Fruit fly (Drosophila melanogaster) whole organism, prepupa: ENCODE results near the gene CG10638.

Experiments used
- Blimp-1 ChIP-seq: fragments of 200-800 bp; sonication (Bioruptor generic); optimal IDR thresholded peaks from 3 replicates; lab custom pipeline; 2017; ENCODE audit warnings: missing biosample characterization, missing genetic modification characterization, mild to moderate bottlenecking, moderate library complexity, missing genetic modification reagents
- CG10631 ChIP-seq: fragments of 200-800 bp; sonication (Bioruptor generic); optimal IDR thresholded peaks from 2 replicates; lab custom pipeline; 2016; ENCODE audit warnings: missing biosample characterization, missing genetic modification characterization
- CG10669 ChIP-seq: fragments of 200-800 bp; sonication (Bioruptor generic); optimal IDR thresholded peaks from 3 replicates; lab custom pipeline; 2018; ENCODE audit warnings: missing biosample characterization, mild to moderate bottlenecking, missing genetic modification characterization, moderate library complexity
- CG11762 ChIP-seq: fragments of 200-800 bp; sonication (Bioruptor generic); optimal IDR thresholded peaks from 3 replicates; lab custom pipeline; 2016; ENCODE audit warnings: missing biosample characterization, missing genetic modification characterization; ENCODE audit not compliant: insufficient read depth
- CG11902 ChIP-seq: fragments of 200-800 bp; sonication (Bioruptor generic); optimal IDR thresholded peaks from 3 replicates; lab custom pipeline; 2016; ENCODE audit warnings: missing biosample characterization, missing genetic modification characterization
- CG15336 ChIP-seq: fragments of 200-800 bp; sonication (Bioruptor generic); IDR thresholded peaks from 2 replicates; pipeline ENCODE4 v1.3.6; 2022; ENCODE audit warnings: missing biosample characterization, missing genetic modification characterization
- CG1621 ChIP-seq: fragments of 200-800 bp; sonication (Bioruptor generic); optimal IDR thresholded peaks from 3 replicates; lab custom pipeline; 2018; ENCODE audit warnings: missing biosample characterization, mild to moderate bottlenecking, missing genetic modification characterization
- CG16779 ChIP-seq: fragments of 200-800 bp; sonication (Bioruptor generic); optimal IDR thresholded peaks from 3 replicates; lab custom pipeline; 2017; ENCODE audit warnings: missing biosample characterization, mild to moderate bottlenecking, missing genetic modification characterization
- CG32006 ChIP-seq: fragments of 200-800 bp; sonication (Bioruptor generic); optimal IDR thresholded peaks from 3 replicates; lab custom pipeline; 2017; ENCODE audit warnings: missing biosample characterization, mild to moderate bottlenecking, missing genetic modification characterization
- CG34406 ChIP-seq: fragments of 200-800 bp; sonication (Bioruptor generic); optimal IDR thresholded peaks from 3 replicates; lab custom pipeline; 2016; ENCODE audit warnings: missing biosample characterization, missing genetic modification characterization
- CG3919 ChIP-seq: fragments of 200-800 bp; sonication (Bioruptor generic); optimal IDR thresholded peaks from 3 replicates; lab custom pipeline; 2016; ENCODE audit warnings: missing biosample characterization, missing genetic modification characterization
- CG6792 ChIP-seq: fragments of 200-800 bp; sonication (Bioruptor generic); optimal IDR thresholded peaks from 3 replicates; lab custom pipeline; 2016; ENCODE audit warnings: missing biosample characterization, missing genetic modification characterization
- CG6808 ChIP-seq: fragments of 200-800 bp; sonication (Bioruptor generic); optimal IDR thresholded peaks from 3 replicates; lab custom pipeline; 2017; ENCODE audit warnings: missing biosample characterization, missing genetic modification characterization, mild to moderate bottlenecking, moderate library complexity, missing genetic modification reagents
- CG7368 ChIP-seq: fragments of 200-800 bp; sonication (Bioruptor generic); optimal IDR thresholded peaks from 3 replicates; lab custom pipeline; 2016; ENCODE audit warnings: missing biosample characterization, missing genetic modification characterization
- CG8632 ChIP-seq: fragments of 200-800 bp; sonication (Bioruptor generic); optimal IDR thresholded peaks from 3 replicates; lab custom pipeline; 2016; ENCODE audit warnings: missing biosample characterization, missing genetic modification characterization
- CG9139 ChIP-seq: fragments of 200-800 bp; sonication (Bioruptor generic); optimal IDR thresholded peaks from 3 replicates; lab custom pipeline; 2017; ENCODE audit warnings: missing biosample characterization, mild to moderate bottlenecking, missing genetic modification characterization
- Eip78C ChIP-seq: fragments of 200-800 bp; sonication (Bioruptor generic); peaks from one replicate; lab custom pipeline; 2016; ENCODE audit warnings: missing biosample characterization, missing genetic modification characterization
- Eip93F ChIP-seq: fragments of 200-800 bp; sonication (Bioruptor generic); optimal IDR thresholded peaks from 2 replicates; lab custom pipeline; 2016; ENCODE audit warnings: missing biosample characterization, mild to moderate bottlenecking, missing genetic modification characterization
- Ets21C ChIP-seq: fragments of 200-800 bp; sonication (Bioruptor generic); optimal IDR thresholded peaks from 3 replicates; lab custom pipeline; 2016; ENCODE audit warnings: missing biosample characterization, missing genetic modification characterization
- Ets96B ChIP-seq: fragments of 200-800 bp; optimal IDR thresholded peaks from 2 replicates; lab custom pipeline; 2019; ENCODE audit warnings: missing biosample characterization, mild to moderate bottlenecking, missing genetic modification characterization, moderate library complexity
- Hr38 ChIP-seq: sonication (Bioruptor generic); optimal IDR thresholded peaks from 2 replicates; lab custom pipeline; 2016; ENCODE audit warnings: missing biosample characterization, missing genetic modification characterization
- Hr39 ChIP-seq: fragments of 200-800 bp; sonication (Bioruptor generic); optimal IDR thresholded peaks from 2 replicates; lab custom pipeline; 2016; ENCODE audit warnings: missing biosample characterization, missing genetic modification characterization
- Hr4 ChIP-seq: fragments of 200-800 bp; sonication (Bioruptor generic); optimal IDR thresholded peaks from 3 replicates; lab custom pipeline; 2016; ENCODE audit warnings: missing biosample characterization, missing genetic modification characterization
- Met ChIP-seq: fragments of 200-800 bp; sonication (Bioruptor generic); optimal IDR thresholded peaks from 3 replicates; lab custom pipeline; 2016; ENCODE audit warnings: missing biosample characterization, missing genetic modification characterization
- OdsH ChIP-seq: fragments of 200-800 bp; sonication (Bioruptor generic); optimal IDR thresholded peaks from 3 replicates; lab custom pipeline; 2016; ENCODE audit warnings: missing biosample characterization, missing genetic modification characterization
- Sox102F ChIP-seq: fragments of 200-800 bp; sonication (Bioruptor generic); optimal IDR thresholded peaks from 2 replicates; lab custom pipeline; 2016; ENCODE audit warnings: missing biosample characterization, mild to moderate bottlenecking, missing genetic modification characterization
- Sox14 ChIP-seq: fragments of 200-800 bp; sonication (Bioruptor generic); optimal IDR thresholded peaks from 3 replicates; lab custom pipeline; 2016; ENCODE audit warnings: missing biosample characterization, missing genetic modification characterization
- Sox15 ChIP-seq: fragments of 200-800 bp; sonication (Bioruptor generic); optimal IDR thresholded peaks from 3 replicates; lab custom pipeline; 2016; ENCODE audit warnings: missing biosample characterization, missing genetic modification characterization
- achi ChIP-seq: fragments of 200-800 bp; sonication (Bioruptor generic); optimal IDR thresholded peaks from 3 replicates; lab custom pipeline; 2016; ENCODE audit warnings: missing biosample characterization, missing genetic modification characterization
- dac ChIP-seq: fragments of 200-800 bp; sonication (Bioruptor generic); optimal IDR thresholded peaks from 2 replicates; lab custom pipeline; 2017; ENCODE audit warnings: missing biosample characterization, mild to moderate bottlenecking, missing genetic modification characterization
- dsx ChIP-seq: fragments of 200-800 bp; optimal IDR thresholded peaks from 3 replicates; lab custom pipeline; 2019; ENCODE audit warnings: missing biosample characterization, mild to moderate bottlenecking, missing genetic modification characterization, moderate library complexity; ENCODE audit not compliant: poor library complexity, severe bottlenecking
- eg ChIP-seq: fragments of 200-800 bp; sonication (Bioruptor generic); IDR thresholded peaks from 3 replicates; pipeline ENCODE4 v1.3.6; 2022; ENCODE audit warnings: missing biosample characterization, missing genetic modification characterization
- fkh ChIP-seq: fragments of 200-800 bp; sonication (Bioruptor generic); optimal IDR thresholded peaks from 3 replicates; lab custom pipeline; 2017; ENCODE audit warnings: missing biosample characterization, mild to moderate bottlenecking, missing genetic modification characterization, moderate library complexity
- lz ChIP-seq: fragments of 200-800 bp; sonication (Bioruptor generic); optimal IDR thresholded peaks from 3 replicates; lab custom pipeline; 2016; ENCODE audit warnings: missing biosample characterization, missing genetic modification characterization
- net ChIP-seq: fragments of 200-800 bp; sonication (Bioruptor generic); optimal IDR thresholded peaks from 3 replicates; lab custom pipeline; 2016; ENCODE audit warnings: missing biosample characterization, missing genetic modification characterization
- pdm3 ChIP-seq: fragments of 200-800 bp; sonication (Bioruptor generic); optimal IDR thresholded peaks from 3 replicates; lab custom pipeline; 2016; ENCODE audit warnings: missing biosample characterization, missing genetic modification characterization
- spab ChIP-seq: fragments of 200-800 bp; sonication (Bioruptor generic); optimal IDR thresholded peaks from 2 replicates; lab custom pipeline; 2017; ENCODE audit warnings: missing biosample characterization, mild to moderate bottlenecking, missing genetic modification characterization, missing genetic modification reagents
- ss ChIP-seq, 2 experiments: fragments of 200-800 bp; sonication (Bioruptor generic); optimal IDR thresholded peaks; 2 replicates in 1 of 2; 3 replicates in 1 of 2; lab custom pipeline; 2017 to 2018; ENCODE audit warnings: mild to moderate bottlenecking in 2 of 2, missing biosample characterization in 2 of 2, missing genetic modification characterization in 2 of 2, moderate library complexity in 1 of 2
- svp ChIP-seq: fragments of 200-800 bp; sonication (Bioruptor generic); peaks from one replicate; lab custom pipeline; 2016; ENCODE audit warnings: missing biosample characterization, missing genetic modification characterization
- topi ChIP-seq: fragments of 200-800 bp; sonication (Bioruptor generic); optimal IDR thresholded peaks from 3 replicates; lab custom pipeline; 2016; ENCODE audit warnings: missing biosample characterization, missing genetic modification characterization
- vri ChIP-seq: fragments of 200-800 bp; sonication (Bioruptor generic); optimal IDR thresholded peaks from 3 replicates; lab custom pipeline; 2016; ENCODE audit warnings: missing biosample characterization, mild to moderate bottlenecking, missing genetic modification characterization

CG10638 gene

DNA sequence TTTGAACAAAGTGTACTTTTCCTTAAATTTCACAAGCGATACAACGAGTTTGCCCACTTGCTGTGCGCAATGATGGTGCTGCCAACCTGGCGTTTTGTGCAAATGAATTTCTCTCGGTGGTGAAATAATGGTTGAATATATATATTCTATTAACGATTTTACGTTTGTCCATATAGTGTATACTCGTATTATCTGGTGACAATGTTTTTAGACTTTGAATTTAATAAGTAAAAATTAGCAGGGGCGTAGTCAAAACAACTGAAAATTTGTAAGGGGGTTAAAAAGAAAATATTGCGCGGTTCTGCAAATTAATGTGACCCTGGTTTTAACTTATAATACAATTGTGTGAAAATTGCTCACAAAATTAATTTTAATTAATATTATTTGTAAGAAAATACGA is 22.8 kb upstream of the CG10638 start, which contains the start of the genes ver and Gcn5 (continued):
- TF ChIP-seq topi (GFP tag; lab: Kevin White, UChicago) (peak; percentile 98), Sox15 (peak; percentile 95), CG3919 (peak; percentile 97), Ets96B (tag; lab: Kevin White, UChicago) (peak; percentile 91), CG11762 (GFP tag; lab: Kevin White, UChicago) (peak; percentile 92), fkh (GFP tag; lab: Kevin White, UChicago) (peak; percentile 71), Ets21C (peak; percentile 94), Hr38 (GFP tag; lab: Kevin White, UChicago) (peak; percentile 12), dac (peak; percentile 88), Eip78C (GFP tag; lab: Kevin White, UChicago) (peak; percentile 99), CG8632 (GFP tag; lab: Kevin White, UChicago) (peak; percentile 97), CG11902 (GFP tag; lab: Kevin White, UChicago) (peak; percentile 92), net (GFP tag; lab: Kevin White, UChicago) (peak; percentile 97), eg (GFP tag; lab: Robert Waterston, UW) (peak; percentile 98), Blimp-1 (GFP tag; lab: Kevin White, UChicago) (peak; percentile 90), CG34406 (GFP tag; lab: Kevin White, UChicago) (peak; percentile 97), OdsH (GFP tag; lab: Kevin White, UChicago) (peak; percentile 98), CG10669 (GFP tag; lab: Kevin White, UChicago) (peak; percentile 94), Sox102F (GFP tag; lab: Kevin White, UChicago) (peak; percentile 98), CG16779 (peak; percentile 90), Eip93F (GFP tag; lab: Kevin White, UChicago) (peak; percentile 90)

DNA sequence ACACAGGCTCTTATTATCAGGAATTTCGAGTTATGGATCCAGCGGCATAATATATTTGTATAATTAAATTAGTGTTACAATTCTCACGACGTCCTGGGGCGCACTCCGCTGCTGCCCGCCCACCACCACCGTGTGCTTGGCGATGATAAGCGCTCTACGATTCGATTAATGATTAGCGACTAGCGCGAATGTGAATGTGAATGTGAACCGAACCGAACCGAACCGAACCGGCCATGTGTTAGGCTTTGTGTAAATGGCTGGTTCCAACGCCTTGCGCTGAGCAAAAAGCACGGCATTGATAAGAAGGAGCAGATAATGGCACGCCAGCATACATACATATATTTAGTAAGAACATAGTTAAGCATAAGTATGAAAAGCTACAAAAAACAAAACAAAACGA is 18.2 kb upstream of the CG10638 start:
- TF ChIP-seq vri (GFP tag; lab: Kevin White, UChicago), result peak; percentile 12
- TF ChIP-seq topi (GFP tag; lab: Kevin White, UChicago), result no peak
- no peak for TF ChIP-seq Met
- no peak for TF ChIP-seq lz
- no peak for TF ChIP-seq ss (GFP tag; optimal IDR thresholded peaks at IDR 0.05; lab: Kevin White, UChicago)
- no peak for TF ChIP-seq spab (GFP tag; lab: Kevin White, UChicago)
- no peak for TF ChIP-seq net (GFP tag; lab: Kevin White, UChicago)
- TF ChIP-seq svp, result peak; percentile 85
- TF ChIP-seq eg (GFP tag; lab: Robert Waterston, UW), result no peak
- no peak for TF ChIP-seq Sox14 (GFP tag; lab: Kevin White, UChicago)
- no peak for TF ChIP-seq Hr4

DNA sequence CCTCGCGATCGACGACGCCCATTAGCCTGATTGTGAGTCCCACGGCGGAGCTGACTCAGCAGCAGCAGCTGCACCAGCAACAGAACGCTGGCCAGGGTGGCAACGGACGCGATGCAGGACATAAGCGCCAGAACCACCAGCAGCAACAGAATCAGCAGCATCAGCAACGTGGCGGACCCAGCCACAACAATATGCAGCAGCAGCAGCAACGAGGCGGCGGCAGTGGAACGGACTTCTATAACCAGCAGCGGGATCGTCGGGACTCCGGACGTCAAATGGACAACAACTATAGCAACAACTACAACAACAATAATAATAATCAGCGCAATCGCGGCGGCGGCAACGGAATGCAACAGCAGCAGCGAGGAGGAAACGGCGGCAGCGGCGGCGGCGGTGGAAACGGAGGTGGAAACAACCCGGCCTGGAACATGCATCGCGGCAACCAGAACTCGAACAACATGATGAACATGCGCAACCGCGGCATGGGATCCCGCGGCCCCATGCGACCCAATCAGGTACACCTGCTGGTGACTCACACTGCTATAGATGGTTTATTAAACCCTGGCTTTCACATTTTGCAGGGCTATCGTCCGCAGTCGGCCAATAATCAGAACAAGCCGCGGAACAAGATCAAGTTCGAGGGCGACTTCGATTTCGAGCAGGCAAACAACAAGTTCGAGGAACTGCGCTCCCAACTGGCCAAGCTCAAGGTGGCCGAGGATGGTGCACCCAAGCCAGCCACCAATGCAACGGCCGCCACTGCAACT is 16.5 kb upstream of the CG10638 start:
- TF ChIP-seq svp (peak; percentile 58), Eip78C (GFP tag; lab: Kevin White, UChicago) (no peak)

DNA sequence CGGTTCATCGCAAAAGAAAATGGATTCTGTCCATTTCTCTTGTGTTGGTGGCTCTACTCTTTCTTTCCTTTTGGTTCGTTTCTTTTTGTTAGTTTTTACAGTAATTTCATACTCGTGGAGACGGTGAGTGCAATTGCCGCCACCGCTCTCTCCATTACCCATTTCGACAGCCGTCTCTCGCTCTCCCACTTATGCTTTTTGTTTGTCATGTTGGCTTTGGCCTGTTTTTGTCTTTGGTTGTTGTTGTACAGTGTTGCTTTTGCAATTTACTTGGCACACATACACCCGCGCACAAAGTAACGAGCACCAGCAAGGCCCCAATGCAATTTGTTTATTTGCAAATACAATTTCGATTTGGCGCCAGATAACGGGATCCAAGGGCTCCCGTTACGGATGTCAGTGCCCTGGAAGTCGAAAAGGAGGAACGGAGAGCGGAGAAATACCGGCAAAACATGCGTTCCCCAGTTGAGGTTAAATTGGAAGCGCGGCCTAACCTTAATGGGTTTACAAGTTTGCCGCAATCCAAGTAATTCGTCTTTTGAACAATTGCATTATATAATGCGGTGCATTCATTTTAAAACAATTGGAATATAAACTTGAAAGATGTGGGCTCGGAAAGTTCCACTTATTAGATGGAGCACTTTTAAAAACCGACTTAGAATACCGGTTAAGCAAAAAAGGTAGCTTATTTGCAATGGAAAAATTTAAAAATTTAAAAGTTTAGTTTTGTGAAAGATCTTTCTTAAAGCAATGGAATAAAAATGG is 14.8 kb upstream of the CG10638 start:
- TF ChIP-seq achi (GFP tag; lab: Kevin White, UChicago), result no peak
- peak; percentile 56 for TF ChIP-seq CG32006 (GFP tag; lab: Kevin White, UChicago)
- TF ChIP-seq CG10631, result no peak
- peak; percentile 16 for TF ChIP-seq Sox14 (GFP tag; lab: Kevin White, UChicago)
- TF ChIP-seq CG15336 (GFP tag; lab: Robert Waterston, UW), result peak; percentile 87
- TF ChIP-seq OdsH (GFP tag; lab: Kevin White, UChicago), result no peak
- peak; percentile 89 to 90 for TF ChIP-seq ss (GFP tag; optimal IDR thresholded peaks at IDR 0.05; lab: Kevin White, UChicago)
- TF ChIP-seq Hr39 (GFP tag; lab: Kevin White, UChicago), result no peak
- peak; percentile 1 for TF ChIP-seq CG6792 (GFP tag; lab: Kevin White, UChicago)
- peak; percentile 12 for TF ChIP-seq pdm3 (GFP tag; lab: Kevin White, UChicago)
- peak; percentile 85 for TF ChIP-seq CG6808 (GFP tag; lab: Kevin White, UChicago)
- TF ChIP-seq CG9139, result peak; percentile 84
- peak; percentile 26 for TF ChIP-seq Eip78C (GFP tag; lab: Kevin White, UChicago)
- TF ChIP-seq CG8632 (GFP tag; lab: Kevin White, UChicago), result no peak
- no peak for TF ChIP-seq CG7368
- peak; percentile 64 for TF ChIP-seq CG1621 (tag; lab: Kevin White, UChicago)
- TF ChIP-seq Ets96B (tag; lab: Kevin White, UChicago), result peak; percentile 73
- peak; percentile 29 for TF ChIP-seq CG34406 (GFP tag; lab: Kevin White, UChicago)
- TF ChIP-seq vri (GFP tag; lab: Kevin White, UChicago), result peak; percentile 53
- TF ChIP-seq Sox15, result no peak
- TF ChIP-seq Hr4, result peak; percentile 46
- peak; percentile 83 for TF ChIP-seq dsx (GFP tag; lab: Kevin White, UChicago)
- TF ChIP-seq lz, result no peak
